Worm (Caenorhabditis elegans): Measurements from ENCODE around the gene cpg-1.

DNA sequence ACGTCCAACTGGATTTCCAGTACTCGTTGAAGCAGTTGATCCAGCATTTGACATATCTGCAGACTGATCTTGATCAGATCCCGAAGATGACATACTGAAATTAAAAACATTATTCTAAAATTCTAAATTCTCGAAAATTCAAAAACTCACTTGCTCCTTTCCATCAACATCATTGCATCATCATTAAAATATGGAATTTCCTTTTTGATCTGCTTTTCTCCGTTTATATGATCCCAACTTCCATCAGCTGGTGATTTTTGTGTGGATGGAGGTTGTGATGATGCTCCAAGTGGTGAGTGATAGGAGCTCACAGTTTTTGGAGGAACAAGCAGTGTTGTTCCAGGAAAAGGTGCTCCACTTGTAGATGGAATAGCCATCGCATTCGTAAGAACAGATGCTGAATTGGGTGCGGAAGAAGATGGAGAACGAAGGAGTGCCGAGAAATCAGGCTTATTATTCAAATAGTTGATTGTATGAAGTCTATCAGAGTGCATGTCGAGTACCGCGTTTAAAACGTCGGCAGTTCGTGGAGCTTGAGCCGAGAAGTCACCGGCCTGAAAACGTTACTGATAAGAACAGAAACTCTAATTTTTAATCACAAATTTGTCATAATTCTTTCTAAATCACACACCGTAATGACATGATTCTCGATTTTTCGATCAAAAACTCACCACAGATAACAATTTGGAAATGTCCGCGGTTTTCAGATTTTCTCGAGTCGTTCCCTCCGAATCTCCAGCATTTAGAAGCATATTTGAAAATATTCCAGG lies 4.0 kb downstream of the cpg-1 start:
- TF ChIP-seq sea-2 (GFP tag; optimal IDR thresholded peaks at IDR 0.05) (no peak), ceh-28 (tag; optimal IDR thresholded peaks at IDR 0.05) (no peak), pha-4 (tag; optimal IDR thresholded peaks at IDR 0.05) (no peak), ceh-82 (tag; optimal IDR thresholded peaks at IDR 0.05) (no peak), unc-62 (GFP tag; optimal IDR thresholded peaks at IDR 0.05) (no peak), nhr-25 (tag; optimal IDR thresholded peaks at IDR 0.05) (no peak), egl-27 (tag; optimal IDR thresholded peaks at IDR 0.05) (no peak), mdl-1 (tag; optimal IDR thresholded peaks at IDR 0.05) (no peak), jun-1 (tag; optimal IDR thresholded peaks at IDR 0.05) (no peak), snpc-4 (tag; optimal IDR thresholded peaks at IDR 0.05) (no peak), nhr-237 (tag; optimal IDR thresholded peaks at IDR 0.05) (no peak), lin-39 (tag; optimal IDR thresholded peaks at IDR 0.05) (no peak), ceh-9 (tag; optimal IDR thresholded peaks at IDR 0.05) (no peak), nhr-23 (tag; optimal IDR thresholded peaks at IDR 0.05) (no peak)

Measured in whole organism, L3 larva.